Worm (Caenorhabditis elegans) whole organism, L3 larva: Measurements from ENCODE around the gene pals-16.

ENCODE experiments used
- aly-2 ChIP-seq: fragments of 150-350 bp; optimal IDR thresholded peaks from 2 replicates; lab custom pipeline; 2014; ENCODE audit warnings: missing biosample characterization, missing genetic modification characterization
- ama-1 ChIP-seq: fragments of 150-350 bp; optimal IDR thresholded peaks from 2 replicates; lab custom pipeline; 2018
- ceh-28 ChIP-seq: fragments of 150-350 bp; optimal IDR thresholded peaks from 2 replicates; lab custom pipeline; 2014; ENCODE audit warnings: missing biosample characterization, missing genetic modification reagents, missing genetic modification characterization
- egl-27 ChIP-seq: sonication (generic microtip); optimal IDR thresholded peaks from 4 replicates; lab custom pipeline; 2017; ENCODE audit warnings: missing biosample characterization, missing genetic modification reagents, missing genetic modification characterization
- elt-3 ChIP-seq, 3 experiments: fragments of 150-350 bp in 1 of 3; sonication (generic microtip) in 2 of 3; optimal IDR thresholded peaks; 2 replicates in 2 of 3; 4 replicates in 1 of 3; lab custom pipeline; 2014 to 2017; ENCODE audit warnings: missing biosample characterization in 3 of 3, missing genetic modification characterization in 3 of 3
- hmg-11 ChIP-seq: sonication (generic microtip); optimal IDR thresholded peaks from 2 replicates; lab custom pipeline; 2016; ENCODE audit warnings: missing genetic modification characterization, missing compliant biosample characterization
- lin-15B ChIP-seq: fragments of 150-350 bp; optimal IDR thresholded peaks from 2 replicates; lab custom pipeline; 2014; ENCODE audit warnings: missing biosample characterization, missing genetic modification characterization
- nhr-11 ChIP-seq: fragments of 150-350 bp; optimal IDR thresholded peaks from 2 replicates; lab custom pipeline; 2014; ENCODE audit warnings: missing biosample characterization, missing genetic modification characterization
- pha-4 ChIP-seq: fragments of 150-350 bp; optimal IDR thresholded peaks from 2 replicates; lab custom pipeline; 2014; ENCODE audit warnings: missing biosample characterization, missing genetic modification reagents, missing genetic modification characterization
- skn-1 ChIP-seq: fragments of 150-350 bp; optimal IDR thresholded peaks from 2 replicates; lab custom pipeline; 2014; ENCODE audit warnings: missing biosample characterization, missing genetic modification characterization
- snpc-4 ChIP-seq: fragments of 150-350 bp; optimal IDR thresholded peaks from 2 replicates; lab custom pipeline; 2014; ENCODE audit warnings: missing biosample characterization, missing genetic modification characterization
- unc-62 ChIP-seq: fragments of 150-350 bp; sonication (generic microtip); optimal IDR thresholded peaks from 4 replicates; lab custom pipeline; 2014; ENCODE audit warnings: missing biosample characterization, missing genetic modification reagents, missing genetic modification characterization

DNA sequence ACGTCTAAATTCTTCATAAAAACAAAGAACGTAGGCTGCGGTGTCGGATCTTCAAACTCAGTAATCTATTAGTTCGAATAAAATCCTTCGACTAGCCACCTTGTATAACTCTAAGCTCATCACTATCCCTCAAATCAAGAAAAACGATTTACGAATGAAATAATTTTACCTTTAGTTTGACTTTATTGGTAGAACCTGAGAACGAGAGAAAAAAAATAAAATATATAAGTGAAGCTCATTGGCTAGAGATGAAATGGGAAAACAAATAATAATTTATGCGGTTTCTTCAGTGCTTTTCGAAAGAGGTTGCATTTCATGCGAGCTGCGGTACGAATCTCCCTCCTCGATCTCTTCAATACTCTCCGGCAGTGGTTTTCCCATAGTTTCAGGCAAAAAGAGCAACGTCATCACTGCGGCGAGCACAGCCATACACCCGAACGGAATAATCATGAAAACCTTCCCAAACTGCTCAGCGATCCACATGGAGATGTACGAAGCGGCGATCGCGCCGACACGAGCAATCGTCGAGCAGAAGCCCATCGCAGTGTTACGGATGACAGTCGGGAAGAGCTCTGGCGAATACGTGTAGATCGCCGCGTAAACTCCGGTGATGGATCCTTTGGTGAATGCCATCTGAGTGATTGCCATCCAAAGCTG, 20.1 kb downstream of the pals-16 start:
- TF ChIP-seq skn-1 (tag; lab: Kevin White, UChicago) (no peak), ceh-28 (tag; lab: Kevin White, UChicago) (peak; percentile 67), hmg-11 (tag; lab: Kevin White, UChicago) (no peak), egl-27 (tag; lab: Kevin White, UChicago) (no peak), lin-15B (tag; lab: Kevin White, UChicago) (no peak), ama-1 (lab: Kevin White, UChicago) (peak; percentile 80), aly-2 (tag; lab: Kevin White, UChicago) (peak; percentile 84), snpc-4 (tag; lab: Kevin White, UChicago) (no peak), elt-3 (tag; optimal IDR thresholded peaks at IDR 0.05; lab: Kevin White, UChicago) (no peak), unc-62 (GFP tag; lab: Kevin White, UChicago) (peak; percentile 19), pha-4 (tag; lab: Kevin White, UChicago) (peak; percentile 64), nhr-11 (tag; lab: Kevin White, UChicago) (no peak)
